Fruit fly (Drosophila melanogaster) whole organism, embryonic: ENCODE results near the gene Urm1.

Experiments
- Asciz ChIP-seq: fragments of 200-800 bp; sonication (Bioruptor generic); optimal IDR thresholded peaks from 2 replicates; lab custom pipeline; 2017; ENCODE audit warnings: missing biosample characterization, mild to moderate bottlenecking, missing genetic modification characterization, missing genetic modification reagents
- Atf-2 ChIP-seq: fragments of 200-800 bp; sonication (Bioruptor generic); optimal IDR thresholded peaks from 2 replicates; lab custom pipeline; 2016; ENCODE audit warnings: missing biosample characterization, missing genetic modification characterization
- B-H2 ChIP-seq: fragments of 200-800 bp; sonication (Bioruptor generic); optimal IDR thresholded peaks from 2 replicates; lab custom pipeline; 2018; ENCODE audit warnings: missing biosample characterization, mild to moderate bottlenecking, missing genetic modification characterization
- Bdp1 ChIP-seq: fragments of 200-800 bp; sonication (Bioruptor generic); optimal IDR thresholded peaks from 3 replicates; lab custom pipeline; 2016; ENCODE audit warnings: missing biosample characterization, missing genetic modification characterization
- Bgb ChIP-seq: fragments of 200-800 bp; sonication (Bioruptor generic); IDR thresholded peaks from 2 replicates; pipeline ENCODE4 v1.3.6; 2022; ENCODE audit warnings: missing biosample characterization, missing genetic modification characterization; ENCODE audit not compliant: partially characterized antibody
- CG10147 ChIP-seq: fragments of 200-800 bp; sonication (Bioruptor generic); optimal IDR thresholded peaks from 2 replicates; lab custom pipeline; 2019; ENCODE audit warnings: missing biosample characterization, mild to moderate bottlenecking, missing genetic modification characterization, moderate library complexity
- CG11247 ChIP-seq: fragments of 200-800 bp; sonication (Bioruptor generic); IDR thresholded peaks from 2 replicates; pipeline ENCODE4 v1.3.6; 2022; ENCODE audit warnings: missing biosample characterization, missing genetic modification characterization
- CG12942 ChIP-seq: fragments of 200-800 bp; sonication (Bioruptor generic); optimal IDR thresholded peaks from 3 replicates; lab custom pipeline; 2016; ENCODE audit warnings: missing biosample characterization, missing genetic modification characterization
- CG13287 ChIP-seq: fragments of 200-800 bp; sonication (Bioruptor generic); IDR thresholded peaks from 2 replicates; pipeline ENCODE4 v1.3.6; 2022; ENCODE audit warnings: missing biosample characterization, missing genetic modification characterization; ENCODE audit not compliant: partially characterized antibody
- CG15479 ChIP-seq: fragments of 200-800 bp; sonication (Bioruptor generic); optimal IDR thresholded peaks from 3 replicates; lab custom pipeline; 2019; ENCODE audit warnings: missing biosample characterization, mild to moderate bottlenecking, missing genetic modification characterization, moderate library complexity
- CG1602 ChIP-seq: fragments of 200-800 bp; sonication (Bioruptor generic); optimal IDR thresholded peaks from 3 replicates; lab custom pipeline; 2016; ENCODE audit warnings: missing biosample characterization, missing genetic modification characterization
- CG17186 ChIP-seq: fragments of 200-800 bp; sonication (Bioruptor generic); optimal IDR thresholded peaks from 3 replicates; lab custom pipeline; 2017; ENCODE audit warnings: missing biosample characterization, missing genetic modification reagents, missing genetic modification characterization
- CG18011 ChIP-seq: fragments of 200-800 bp; sonication (Bioruptor generic); optimal IDR thresholded peaks from 2 replicates; lab custom pipeline; 2017; ENCODE audit warnings: missing biosample characterization, missing genetic modification characterization, mild to moderate bottlenecking, moderate library complexity, missing genotype
- CG2120 ChIP-seq: fragments of 200-800 bp; sonication (Bioruptor generic); optimal IDR thresholded peaks from 3 replicates; lab custom pipeline; 2016; ENCODE audit warnings: missing biosample characterization, missing genetic modification characterization
- CG2202 ChIP-seq: fragments of 200-800 bp; sonication (Bioruptor generic); optimal IDR thresholded peaks from 2 replicates; lab custom pipeline; 2018; ENCODE audit warnings: missing biosample characterization, mild to moderate bottlenecking, missing genetic modification characterization
- CG2875 ChIP-seq: fragments of 200-800 bp; sonication (Bioruptor generic); optimal IDR thresholded peaks from 2 replicates; lab custom pipeline; 2017; ENCODE audit warnings: missing biosample characterization, mild to moderate bottlenecking, missing genetic modification characterization, missing genetic modification reagents
- CG4360 ChIP-seq: fragments of 200-800 bp; sonication (Bioruptor generic); IDR thresholded peaks from 2 replicates; pipeline ENCODE4 v1.3.6; 2022; ENCODE audit warnings: missing biosample characterization, missing genetic modification characterization
- CG6765 ChIP-seq: fragments of 200-800 bp; sonication (Bioruptor generic); optimal IDR thresholded peaks from 3 replicates; lab custom pipeline; 2017; ENCODE audit warnings: missing biosample characterization, mild to moderate bottlenecking, missing genetic modification characterization
- CG8290 ChIP-seq, 3 experiments: fragments of 200-800 bp; sonication (Bioruptor generic); optimal IDR thresholded peaks; 2 replicates each; lab custom pipeline; 2016 to 2019; ENCODE audit warnings: missing biosample characterization in 3 of 3, missing genetic modification characterization in 3 of 3, mild to moderate bottlenecking in 2 of 3, moderate library complexity in 1 of 3
- CG8359 ChIP-seq: fragments of 200-800 bp; sonication (Bioruptor generic); optimal IDR thresholded peaks from 2 replicates; lab custom pipeline; 2017; ENCODE audit warnings: missing biosample characterization, mild to moderate bottlenecking, missing genetic modification characterization, borderline replicate concordance
- CG9727 ChIP-seq: fragments of 200-800 bp; sonication (Bioruptor generic); optimal IDR thresholded peaks from 3 replicates; lab custom pipeline; 2017; ENCODE audit warnings: missing biosample characterization, mild to moderate bottlenecking, missing genetic modification characterization
- Camta ChIP-seq: fragments of 200-800 bp; sonication (Bioruptor generic); optimal IDR thresholded peaks from 2 replicates; lab custom pipeline; 2016; ENCODE audit warnings: missing biosample characterization, missing genetic modification characterization
- D19A ChIP-seq: fragments of 200-800 bp; optimal IDR thresholded peaks from 3 replicates; lab custom pipeline; 2019; ENCODE audit warnings: missing biosample characterization, mild to moderate bottlenecking, missing genetic modification characterization, moderate library complexity
- Dip2 ChIP-seq: fragments of 200-800 bp; sonication (Bioruptor generic); IDR thresholded peaks from 2 replicates; pipeline ENCODE4 v1.3.6; 2022; ENCODE audit warnings: missing biosample characterization, missing genetic modification characterization
- Doc2 ChIP-seq: fragments of 200-800 bp; sonication (Bioruptor generic); IDR thresholded peaks from 2 replicates; pipeline ENCODE4 v1.3.6; 2022; ENCODE audit warnings: missing biosample characterization, missing genetic modification characterization
- E2f2 ChIP-seq: fragments of 200-800 bp; sonication (Bioruptor generic); IDR thresholded peaks from 2 replicates; pipeline ENCODE4 v1.3.6; 2022; ENCODE audit warnings: missing biosample characterization, missing genetic modification characterization
- ERR ChIP-seq: fragments of 200-800 bp; sonication (Bioruptor generic); optimal IDR thresholded peaks from 2 replicates; lab custom pipeline; 2016; ENCODE audit warnings: missing biosample characterization, missing genetic modification characterization
- Ets97D ChIP-seq: fragments of 200-800 bp; sonication (Bioruptor generic); optimal IDR thresholded peaks from 3 replicates; lab custom pipeline; 2016; ENCODE audit warnings: missing biosample characterization, missing genetic modification characterization
- HmgD ChIP-seq: fragments of 200-800 bp; sonication (Bioruptor generic); optimal IDR thresholded peaks from 3 replicates; lab custom pipeline; 2016; ENCODE audit warnings: missing biosample characterization, missing genetic modification characterization
- Hr39 ChIP-seq: fragments of >200 bp; optimal IDR thresholded peaks from 2 replicates; lab custom pipeline; 2017
- Mad ChIP-seq: fragments of 200-800 bp; sonication (Bioruptor generic); optimal IDR thresholded peaks from 2 replicates; lab custom pipeline; 2016; ENCODE audit warnings: missing biosample characterization, missing genetic modification characterization
- Nf-YC ChIP-seq: fragments of 200-800 bp; optimal IDR thresholded peaks from 3 replicates; lab custom pipeline; 2019; ENCODE audit warnings: missing biosample characterization, mild to moderate bottlenecking, missing genetic modification characterization, moderate library complexity
- Opbp ChIP-seq: fragments of 200-800 bp; sonication (Bioruptor generic); IDR thresholded peaks from 3 replicates; pipeline ENCODE4 v1.3.6; 2022; ENCODE audit warnings: missing biosample characterization, missing genetic modification characterization; ENCODE audit not compliant: partially characterized antibody
- Poxn ChIP-seq: fragments of 200-800 bp; sonication (Bioruptor generic); IDR thresholded peaks from 2 replicates; pipeline ENCODE4 v1.3.6; 2022; ENCODE audit warnings: missing biosample characterization, missing genetic modification characterization
- TFAM ChIP-seq: fragments of 200-800 bp; sonication (Bioruptor generic); optimal IDR thresholded peaks from 2 replicates; lab custom pipeline; 2017; ENCODE audit warnings: missing biosample characterization, missing genetic modification characterization, inconsistent platforms
- ap ChIP-seq: fragments of 200-800 bp; sonication (Bioruptor generic); IDR thresholded peaks from 2 replicates; pipeline ENCODE4 v1.3.6; 2022; ENCODE audit warnings: missing biosample characterization, missing genetic modification characterization
- ara ChIP-seq: fragments of 200-800 bp; sonication (Bioruptor generic); IDR thresholded peaks from 2 replicates; pipeline ENCODE4 v1.3.6; 2022; ENCODE audit warnings: missing biosample characterization, missing genetic modification characterization
- br ChIP-seq: fragments of >200 bp; optimal IDR thresholded peaks from 2 replicates; lab custom pipeline; 2017
- croc ChIP-seq: fragments of 200-800 bp; sonication (Bioruptor generic); conservative IDR thresholded peaks from 3 replicates; pipeline ENCODE4 v1.3.6; 2022; ENCODE audit warnings: missing biosample characterization, missing genetic modification characterization
- crol ChIP-seq: fragments of 200-800 bp; sonication (Bioruptor generic); IDR thresholded peaks from 2 replicates; pipeline ENCODE4 v1.3.6; 2022; ENCODE audit warnings: missing biosample characterization, missing genetic modification characterization
- fd3F ChIP-seq: fragments of 200-800 bp; sonication (Bioruptor generic); optimal IDR thresholded peaks from 2 replicates; lab custom pipeline; 2018; ENCODE audit warnings: missing biosample characterization, mild to moderate bottlenecking, missing genetic modification characterization, moderate library complexity
- ind ChIP-seq: fragments of 200-800 bp; sonication (Bioruptor generic); optimal IDR thresholded peaks from 3 replicates; lab custom pipeline; 2016; ENCODE audit warnings: missing biosample characterization, missing genetic modification characterization
- knrl ChIP-seq: fragments of 200-800 bp; sonication (Bioruptor generic); IDR thresholded peaks from 3 replicates; pipeline ENCODE4 v1.3.6; 2022; ENCODE audit warnings: missing biosample characterization, missing genetic modification characterization; ENCODE audit not compliant: partially characterized antibody
- lola ChIP-seq, 3 experiments: fragments of >200 bp in 2 of 3; fragments of 200-800 bp in 1 of 3; sonication (Bioruptor generic) in 1 of 3; optimal IDR thresholded peaks; 2 replicates each; lab custom pipeline; 2017 to 2019; ENCODE audit warnings: missing biosample characterization in 3 of 3, missing genetic modification characterization in 3 of 3, mild to moderate bottlenecking in 1 of 3, moderate library complexity in 1 of 3
- otp ChIP-seq: fragments of 200-800 bp; sonication (Bioruptor generic); IDR thresholded peaks from 3 replicates; pipeline ENCODE4, ENCODE4 v1.3.6; 2022; ENCODE audit warnings: missing biosample characterization, missing genetic modification characterization
- sens ChIP-seq: fragments of 200-800 bp; sonication (Bioruptor generic); peaks from one replicate; lab custom pipeline; 2016; ENCODE audit warnings: missing biosample characterization, missing genetic modification characterization
- slbo ChIP-seq: fragments of 200-800 bp; sonication (Bioruptor generic); IDR thresholded peaks from 2 replicates; pipeline ENCODE4 v1.3.6; 2022; ENCODE audit warnings: missing biosample characterization, missing genetic modification characterization
- sr ChIP-seq: fragments of 200-800 bp; sonication (Bioruptor generic); IDR thresholded peaks from 3 replicates; pipeline ENCODE4 v1.3.6; 2022; ENCODE audit warnings: missing biosample characterization, missing genetic modification characterization
- stwl ChIP-seq: fragments of 200-800 bp; sonication (Bioruptor generic); optimal IDR thresholded peaks from 3 replicates; lab custom pipeline; 2018; ENCODE audit warnings: missing biosample characterization, mild to moderate bottlenecking, missing genetic modification characterization, moderate library complexity
- tll ChIP-seq, 2 experiments: fragments of 200-800 bp in 1 of 2; fragments of >200 bp in 1 of 2; sonication (Bioruptor generic) in 1 of 2; optimal IDR thresholded peaks; 2 replicates each; lab custom pipeline; 2017 to 2019; ENCODE audit warnings: missing biosample characterization in 2 of 2, missing genetic modification characterization in 2 of 2, mild to moderate bottlenecking in 1 of 2, moderate library complexity in 1 of 2
- zf30C ChIP-seq: fragments of 200-800 bp; sonication (Bioruptor generic); optimal IDR thresholded peaks from 3 replicates; lab custom pipeline; 2018; ENCODE audit warnings: missing biosample characterization, mild to moderate bottlenecking, missing genetic modification characterization
- zfh1 ChIP-seq: fragments of 200-800 bp; sonication (Bioruptor generic); IDR thresholded peaks from 3 replicates; pipeline ENCODE4 v1.3.6; 2022; ENCODE audit warnings: missing biosample characterization, missing genetic modification characterization

Gene Urm1

dm6 chr3L:7639533-7639932 lies 713 bp downstream of the Urm1 start (continued):
- TF ChIP-seq sr (GFP tag; lab: Robert Waterston, UW) = no peak
- no peak for TF ChIP-seq CG9727
- TF ChIP-seq CG1602 (GFP tag; lab: Kevin White, UChicago) = no peak
- TF ChIP-seq CG8359 (GFP tag; lab: Kevin White, UChicago) = no peak
- TF ChIP-seq CG10147 (GFP tag; lab: Kevin White, UChicago) = no peak
- no peak for TF ChIP-seq CG15479
- TF ChIP-seq Ets97D = no peak
- TF ChIP-seq fd3F (GFP tag; lab: Kevin White, UChicago) = no peak
- no peak for TF ChIP-seq B-H2 (GFP tag; lab: Kevin White, UChicago)
- TF ChIP-seq ERR (GFP tag; lab: Kevin White, UChicago) = no peak
- TF ChIP-seq CG8290 (GFP tag; optimal IDR thresholded peaks at IDR 0.05; lab: Kevin White, UChicago) = no peak
- peak in 1 of 2 experiments; percentile 1 for TF ChIP-seq CG8290 (tag; optimal IDR thresholded peaks at IDR 0.05; lab: Kevin White, UChicago)
- no peak for TF ChIP-seq D19A (tag; lab: Kevin White, UChicago)
- TF ChIP-seq CG2875 (GFP tag; lab: Kevin White, UChicago) = no peak
- no peak for TF ChIP-seq otp (GFP tag; lab: Robert Waterston, UW)
- no peak for TF ChIP-seq zf30C (GFP tag; lab: Kevin White, UChicago)
- TF ChIP-seq CG11247 (GFP tag; lab: Robert Waterston, UW) = no peak
- TF ChIP-seq CG13287 (GFP tag; lab: Robert Waterston, UW) = peak; percentile 21; the same call in 1 of the 2 replicates
- peak; percentile 59 for TF ChIP-seq E2f2 (GFP tag; lab: Robert Waterston, UW)
- TF ChIP-seq slbo = no peak
- TF ChIP-seq ap (GFP tag; lab: Robert Waterston, UW) = no peak
- peak; percentile 48 for TF ChIP-seq Bgb
- no peak for TF ChIP-seq ara (GFP tag; lab: Robert Waterston, UW)
- no peak for TF ChIP-seq Doc2 (GFP tag; lab: Robert Waterston, UW)
- no peak for TF ChIP-seq Asciz (GFP tag; lab: Kevin White, UChicago)
- TF ChIP-seq zfh1 (GFP tag; lab: Robert Waterston, UW) = no peak
- no peak for TF ChIP-seq Mad
- TF ChIP-seq Dip2 (GFP tag; lab: Robert Waterston, UW) = no peak
- TF ChIP-seq tll (GFP tag; optimal IDR thresholded peaks at IDR 0.05; lab: Kevin White, UChicago) = no peak
- TF ChIP-seq br = no peak
- no peak for TF ChIP-seq Nf-YC (tag; lab: Kevin White, UChicago)
- no peak for TF ChIP-seq croc
- 0 out of 3 replicates have a peak, but pooled peaks have one; percentile 30 for TF ChIP-seq Opbp (GFP tag; lab: Robert Waterston, UW)
- TF ChIP-seq lola (GFP tag; optimal IDR thresholded peaks at IDR 0.05; lab: Kevin White, UChicago) = no peak
- no peak for TF ChIP-seq Camta (GFP tag; lab: Kevin White, UChicago)
- no peak for TF ChIP-seq CG2202 (tag; lab: Kevin White, UChicago)
- no peak for TF ChIP-seq Hr39 (lab: Kevin White, UChicago)
- TF ChIP-seq Poxn (GFP tag; lab: Robert Waterston, UW) = no peak
- TF ChIP-seq ind (GFP tag; lab: Kevin White, UChicago) = no peak
- TF ChIP-seq crol (GFP tag; lab: Robert Waterston, UW) = no peak
- no peak for TF ChIP-seq CG4360 (GFP tag; lab: Robert Waterston, UW)
- no peak for TF ChIP-seq CG12942 (GFP tag; lab: Kevin White, UChicago)
- no peak for TF ChIP-seq stwl (tag; lab: Kevin White, UChicago)
- TF ChIP-seq Atf-2 (GFP tag; lab: Kevin White, UChicago) = no peak
- no peak for TF ChIP-seq CG6765 (GFP tag; lab: Kevin White, UChicago)
- TF ChIP-seq sens (GFP tag; lab: Kevin White, UChicago) = peak; percentile 62
- peak; percentile 97 for TF ChIP-seq Bdp1 (GFP tag; lab: Kevin White, UChicago)
- TF ChIP-seq CG18011 (GFP tag; lab: Kevin White, UChicago) = peak; percentile 95
- 0 out of 3 replicates have a peak, but pooled peaks have one; percentile 31 for TF ChIP-seq knrl
- TF ChIP-seq HmgD (GFP tag; lab: Kevin White, UChicago) = no peak
- no peak for TF ChIP-seq CG17186 (GFP tag; lab: Kevin White, UChicago)
- no peak for TF ChIP-seq TFAM
- no peak for TF ChIP-seq CG2120 (GFP tag; lab: Kevin White, UChicago)
